Worm (Caenorhabditis elegans) whole organism, mixed stage, embryonic: Measurements from ENCODE around the gene prde-1.

ENCODE experiments used
- blmp-1 ChIP-seq: fragments of 150-350 bp; optimal IDR thresholded peaks from 2 replicates; lab custom pipeline; 2014; ENCODE audit warnings: missing biosample characterization, missing genetic modification characterization
- elt-1 ChIP-seq: sonication (generic microtip); optimal IDR thresholded peaks from 2 replicates; lab custom pipeline; 2017; ENCODE audit warnings: missing genetic modification characterization, mild to moderate bottlenecking, missing compliant biosample characterization, antibody characterized with exemption, moderate library complexity, borderline replicate concordance; ENCODE audit not compliant: insufficient read depth
- elt-3 ChIP-seq: fragments of 150-350 bp; optimal IDR thresholded peaks from 2 replicates; lab custom pipeline; 2014; ENCODE audit warnings: missing biosample characterization, missing genetic modification characterization
- lin-13 ChIP-seq: fragments of 150-350 bp; optimal IDR thresholded peaks from 2 replicates; lab custom pipeline; 2014; ENCODE audit warnings: missing biosample characterization, missing genetic modification characterization
- lsy-2 ChIP-seq: fragments of 150-350 bp; optimal IDR thresholded peaks from 2 replicates; lab custom pipeline; 2014; ENCODE audit warnings: missing biosample characterization, missing genetic modification characterization
- nhr-12 ChIP-seq: fragments of 150-350 bp; optimal IDR thresholded peaks from 2 replicates; lab custom pipeline; 2014; ENCODE audit warnings: missing biosample characterization, missing genetic modification characterization
- nhr-237 ChIP-seq: fragments of 150-350 bp; optimal IDR thresholded peaks from 2 replicates; lab custom pipeline; 2014; ENCODE audit warnings: missing biosample characterization, missing genetic modification characterization
- pha-4 ChIP-seq: fragments of 150-350 bp; optimal IDR thresholded peaks from 2 replicates; lab custom pipeline; 2018; ENCODE audit warnings: missing biosample characterization, missing genetic modification reagents, missing genetic modification characterization
- snpc-4 ChIP-seq: fragments of 150-350 bp; optimal IDR thresholded peaks from 2 replicates; lab custom pipeline; 2014; ENCODE audit warnings: missing biosample characterization, missing genetic modification characterization
- zip-8 ChIP-seq: fragments of 150-350 bp; optimal IDR thresholded peaks from 2 replicates; lab custom pipeline; 2014; ENCODE audit warnings: missing biosample characterization, missing genetic modification characterization

DNA sequence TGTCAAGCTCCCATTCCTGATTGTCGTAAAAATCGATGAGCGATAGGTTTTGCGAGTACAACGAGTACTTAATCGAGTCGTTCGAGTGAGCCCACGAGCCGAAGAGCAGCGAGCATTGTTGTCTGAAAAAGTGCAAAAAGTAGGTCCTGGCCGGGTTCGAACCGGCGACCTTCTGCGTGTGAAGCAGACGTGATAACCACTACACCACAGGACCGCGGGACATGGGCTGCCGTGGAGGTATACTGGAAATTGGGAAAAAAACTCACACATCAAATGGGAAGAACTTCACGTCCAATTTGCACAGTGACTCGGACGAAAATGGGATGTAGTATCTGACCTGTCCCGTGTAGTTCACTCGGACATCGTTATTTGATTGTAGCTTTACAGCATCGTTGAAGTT is 22.7 kb upstream of the prde-1 start:
- TF ChIP-seq zip-8, result no peak
- TF ChIP-seq lsy-2 (tag; lab: Kevin White, UChicago), result no peak
- no peak for TF ChIP-seq elt-1 (tag; lab: Kevin White, UChicago)
- no peak for TF ChIP-seq pha-4 (tag; lab: Kevin White, UChicago)
- TF ChIP-seq snpc-4 (tag; lab: Kevin White, UChicago), result no peak
- TF ChIP-seq nhr-237 (tag; lab: Kevin White, UChicago), result no peak
- no peak for TF ChIP-seq nhr-12
- no peak for TF ChIP-seq blmp-1
- TF ChIP-seq lin-13 (tag; lab: Kevin White, UChicago), result no peak
- no peak for TF ChIP-seq elt-3
